Worm (Caenorhabditis elegans) whole organism, L3 larva: ENCODE measurements around the gene gsp-1.

Experiments used
- ZK546.5 ChIP-seq: sonication (generic microtip); optimal IDR thresholded peaks from 2 replicates; lab custom pipeline; 2017; ENCODE audit warnings: missing biosample characterization, missing genetic modification characterization
- ama-1 ChIP-seq: fragments of 150-350 bp; optimal IDR thresholded peaks from 2 replicates; lab custom pipeline; 2018
- ceh-28 ChIP-seq: fragments of 150-350 bp; optimal IDR thresholded peaks from 2 replicates; lab custom pipeline; 2014; ENCODE audit warnings: missing biosample characterization, missing genetic modification reagents, missing genetic modification characterization
- daf-12 ChIP-seq: fragments of 150-350 bp; optimal IDR thresholded peaks from 2 replicates; lab custom pipeline; 2014; ENCODE audit warnings: missing biosample characterization, missing genetic modification reagents, missing genetic modification characterization
- egl-5 ChIP-seq: fragments of 150-350 bp; optimal IDR thresholded peaks from 2 replicates; lab custom pipeline; 2017; ENCODE audit warnings: missing biosample characterization, missing genetic modification reagents, missing genetic modification characterization, inconsistent platforms
- elt-2 ChIP-seq: sonication (generic microtip); optimal IDR thresholded peaks from 2 replicates; lab custom pipeline; 2016; ENCODE audit warnings: missing genetic modification reagents, mild to moderate bottlenecking, missing genetic modification characterization, missing compliant biosample characterization
- fkh-10 ChIP-seq: sonication (generic microtip); optimal IDR thresholded peaks from 2 replicates; lab custom pipeline; 2017; ENCODE audit warnings: missing biosample characterization, missing genetic modification reagents, missing genetic modification characterization
- hmg-11 ChIP-seq: sonication (generic microtip); optimal IDR thresholded peaks from 2 replicates; lab custom pipeline; 2016; ENCODE audit warnings: missing genetic modification characterization, missing compliant biosample characterization
- jun-1 ChIP-seq: fragments of 150-350 bp; optimal IDR thresholded peaks from 2 replicates; lab custom pipeline; 2014; ENCODE audit warnings: missing biosample characterization, missing genetic modification reagents, missing genetic modification characterization
- lin-15B ChIP-seq: fragments of 150-350 bp; optimal IDR thresholded peaks from 2 replicates; lab custom pipeline; 2014; ENCODE audit warnings: missing biosample characterization, missing genetic modification characterization
- lin-39 ChIP-seq: fragments of 150-350 bp; optimal IDR thresholded peaks from 2 replicates; lab custom pipeline; 2018; ENCODE audit warnings: missing biosample characterization, missing genetic modification reagents, missing genetic modification characterization
- mdl-1 ChIP-seq: fragments of 150-350 bp; optimal IDR thresholded peaks from 2 replicates; lab custom pipeline; 2014; ENCODE audit warnings: missing biosample characterization, missing genetic modification characterization
- mml-1 ChIP-seq: fragments of 150-350 bp; sonication (generic microtip); optimal IDR thresholded peaks from 3 replicates; lab custom pipeline; 2014; ENCODE audit warnings: missing biosample characterization, missing genetic modification characterization
- nfya-1 ChIP-seq: sonication (generic microtip); optimal IDR thresholded peaks from 2 replicates; lab custom pipeline; 2017; ENCODE audit warnings: missing genetic modification characterization, mild to moderate bottlenecking, missing compliant biosample characterization, antibody characterized with exemption, moderate library complexity; ENCODE audit not compliant: insufficient read depth
- nhr-12 ChIP-seq: fragments of 150-350 bp; optimal IDR thresholded peaks from 2 replicates; lab custom pipeline; 2014; ENCODE audit warnings: missing biosample characterization, missing genetic modification characterization
- nhr-23 ChIP-seq: fragments of 150-350 bp; optimal IDR thresholded peaks from 2 replicates; lab custom pipeline; 2014; ENCODE audit warnings: missing biosample characterization, missing genetic modification reagents, missing genetic modification characterization
- nhr-237 ChIP-seq: fragments of 150-350 bp; optimal IDR thresholded peaks from 2 replicates; lab custom pipeline; 2014; ENCODE audit warnings: missing biosample characterization, missing genetic modification characterization
- nhr-43 ChIP-seq: sonication (generic microtip); optimal IDR thresholded peaks from 2 replicates; lab custom pipeline; 2016; ENCODE audit warnings: mild to moderate bottlenecking, missing genetic modification characterization, missing compliant biosample characterization; ENCODE audit not compliant: poor library complexity, severe bottlenecking
- nhr-77 ChIP-seq: fragments of 150-350 bp; optimal IDR thresholded peaks from 2 replicates; lab custom pipeline; 2014; ENCODE audit warnings: missing biosample characterization, missing genetic modification characterization
- pha-4 ChIP-seq: fragments of 150-350 bp; optimal IDR thresholded peaks from 2 replicates; lab custom pipeline; 2014; ENCODE audit warnings: missing biosample characterization, missing genetic modification reagents, missing genetic modification characterization
- sea-2 ChIP-seq: fragments of 150-350 bp; sonication (generic microtip); optimal IDR thresholded peaks from 4 replicates; lab custom pipeline; 2014; ENCODE audit warnings: missing biosample characterization, missing genetic modification reagents, missing genetic modification characterization
- snpc-4 ChIP-seq: fragments of 150-350 bp; optimal IDR thresholded peaks from 2 replicates; lab custom pipeline; 2014; ENCODE audit warnings: missing biosample characterization, missing genetic modification characterization
- tbx-2 ChIP-seq: sonication (generic microtip); optimal IDR thresholded peaks from 2 replicates; lab custom pipeline; 2016; ENCODE audit warnings: mild to moderate bottlenecking, missing genetic modification characterization, missing compliant biosample characterization
- unc-39 ChIP-seq: sonication (generic microtip); optimal IDR thresholded peaks from 4 replicates; lab custom pipeline; 2017; ENCODE audit warnings: missing biosample characterization, missing genetic modification characterization
- ztf-11 ChIP-seq: fragments of 150-350 bp; optimal IDR thresholded peaks from 2 replicates; lab custom pipeline; 2014; ENCODE audit warnings: missing biosample characterization, missing genetic modification characterization
- ztf-4 ChIP-seq: fragments of 150-350 bp; optimal IDR thresholded peaks from 2 replicates; lab custom pipeline; 2014; ENCODE audit warnings: missing biosample characterization, missing genetic modification characterization

The gsp-1 gene

ce11 chrV:10675978-10676377 is 6.2 kb upstream of the gsp-1 start:
- TF ChIP-seq nhr-43 = no peak
- TF ChIP-seq sea-2 (GFP tag; lab: Kevin White, UChicago) = no peak
- no peak for TF ChIP-seq unc-39 (tag; lab: Kevin White, UChicago)

ce11 chrV:10677459-10677858 is 4.8 kb upstream of the gsp-1 start:
- TF ChIP-seq fkh-10 (GFP tag; lab: Kevin White, UChicago) (peak; percentile 61), mml-1 (tag; lab: Kevin White, UChicago) (no peak), nfya-1 (tag; lab: Kevin White, UChicago) (peak; percentile 63), lin-39 (tag; lab: Kevin White, UChicago) (peak; percentile 5), snpc-4 (tag; lab: Kevin White, UChicago) (peak; percentile 19), lin-15B (tag; lab: Kevin White, UChicago) (peak; percentile 12), hmg-11 (tag; lab: Kevin White, UChicago) (peak; percentile 60), tbx-2 (no peak), ama-1 (lab: Kevin White, UChicago) (peak; percentile 24), egl-5 (tag; lab: Kevin White, UChicago) (peak; percentile 51), nhr-237 (no peak), ZK546.5 (tag; lab: Kevin White, UChicago) (no peak)
- TF ChIP-seq, all 47 proteins: peak for 8

DNA sequence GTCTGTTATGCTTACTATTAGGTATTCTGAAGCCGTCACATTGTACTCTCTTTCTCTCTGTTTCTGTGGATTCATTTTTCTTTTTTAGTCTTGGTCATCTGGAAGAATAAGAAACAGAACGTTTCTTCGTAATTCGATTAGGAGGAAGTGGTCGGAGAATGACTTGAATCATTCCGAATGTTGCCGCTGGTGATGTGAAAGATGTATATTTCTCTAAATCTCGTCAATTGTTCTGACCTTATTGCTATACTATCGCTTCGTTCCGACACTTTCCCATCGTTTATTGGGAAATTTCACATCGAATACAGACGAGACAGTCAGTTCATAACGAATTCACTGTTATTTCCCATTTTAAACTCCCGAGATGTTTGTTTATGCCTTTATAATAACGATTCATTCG is 3.1 kb upstream of the gsp-1 start:
- TF ChIP-seq nfya-1 (tag; lab: Kevin White, UChicago) = no peak
- peak; percentile 59 for TF ChIP-seq nhr-23 (tag; lab: Kevin White, UChicago)

ce11 chrV:10679990-10680602 is 2.1 kb upstream of the gsp-1 start:
- TF ChIP-seq jun-1 (tag; lab: Kevin White, UChicago) (no peak), nfya-1 (tag; lab: Kevin White, UChicago) (peak; percentile 18), mdl-1 (tag; lab: Kevin White, UChicago) (no peak)
- TF ChIP-seq, all 47 proteins: peak for 1

DNA sequence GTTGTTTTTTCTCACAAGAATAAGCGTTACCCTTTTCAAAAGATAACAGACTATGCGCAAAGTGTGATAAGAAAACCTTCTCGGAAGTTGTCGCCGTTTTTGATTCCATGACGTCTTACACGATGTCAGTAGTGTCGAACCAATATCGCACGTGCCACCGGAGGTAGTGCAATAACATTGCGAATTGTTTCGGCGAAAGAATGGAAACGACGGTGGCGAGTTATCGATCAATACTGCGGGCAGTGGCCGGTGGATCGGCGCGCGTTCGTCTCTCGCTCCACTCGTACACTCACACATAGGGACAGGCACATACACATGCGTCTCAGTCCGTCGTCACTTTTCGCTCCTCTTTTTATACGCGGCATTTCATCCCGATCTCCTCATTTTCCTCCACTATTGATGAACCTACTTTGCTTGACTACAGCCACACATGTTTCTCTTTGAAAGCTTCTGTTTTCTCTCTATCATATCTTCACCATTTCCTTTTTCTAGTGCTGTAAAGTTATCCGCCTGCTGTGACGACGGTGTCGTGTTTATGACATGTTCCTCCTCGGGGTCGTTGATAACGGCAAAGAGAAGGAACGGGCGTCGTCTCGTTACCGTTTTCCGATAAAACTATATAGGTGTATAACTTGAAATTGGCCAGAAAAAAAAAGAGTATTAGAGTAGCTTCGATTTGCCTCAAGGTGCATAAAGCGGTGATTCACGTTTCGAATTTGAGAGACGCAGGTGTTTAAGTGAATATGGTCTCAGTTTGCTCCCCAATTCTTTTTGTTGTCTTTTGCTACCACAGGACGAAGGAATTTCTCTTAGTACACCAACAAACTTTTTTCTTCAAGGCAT is 884 bp upstream of the gsp-1 start:
- TF ChIP-seq fkh-10 (GFP tag; lab: Kevin White, UChicago) (no peak), nhr-77 (tag; lab: Kevin White, UChicago) (no peak), hmg-11 (tag; lab: Kevin White, UChicago) (peak; percentile 59), pha-4 (tag; lab: Kevin White, UChicago) (peak; percentile 7), ceh-28 (peak; percentile 46), jun-1 (tag; lab: Kevin White, UChicago) (peak; percentile 54), elt-2 (peak; percentile 75), mdl-1 (tag; lab: Kevin White, UChicago) (peak; percentile 67), daf-12 (tag; lab: Kevin White, UChicago) (no peak), nhr-12 (tag; lab: Kevin White, UChicago) (no peak), ama-1 (lab: Kevin White, UChicago) (peak; percentile 58), nhr-43 (peak; percentile 53), nhr-23 (tag; lab: Kevin White, UChicago) (peak; percentile 57), nfya-1 (tag; lab: Kevin White, UChicago) (no peak)

ce11 chrV:10683458-10683857 is 1.2 kb downstream of the gsp-1 start:
- TF ChIP-seq ztf-4 (no peak), ztf-11 (tag; lab: Kevin White, UChicago) (no peak), nhr-23 (tag; lab: Kevin White, UChicago) (no peak), hmg-11 (tag; lab: Kevin White, UChicago) (peak; percentile 23)

- TF ChIP-seq egl-5 (tag; lab: Kevin White, UChicago) = no peak
- TF ChIP-seq fkh-10 (GFP tag; lab: Kevin White, UChicago) = peak; percentile 49
Measured at ce11 chrV:10684748-10685147, 2.5 kb downstream of the gsp-1 start.
